Worm (Caenorhabditis elegans): ENCODE results near the gene Y6E2A.10.

The Y6E2A.10 gene

DNA sequence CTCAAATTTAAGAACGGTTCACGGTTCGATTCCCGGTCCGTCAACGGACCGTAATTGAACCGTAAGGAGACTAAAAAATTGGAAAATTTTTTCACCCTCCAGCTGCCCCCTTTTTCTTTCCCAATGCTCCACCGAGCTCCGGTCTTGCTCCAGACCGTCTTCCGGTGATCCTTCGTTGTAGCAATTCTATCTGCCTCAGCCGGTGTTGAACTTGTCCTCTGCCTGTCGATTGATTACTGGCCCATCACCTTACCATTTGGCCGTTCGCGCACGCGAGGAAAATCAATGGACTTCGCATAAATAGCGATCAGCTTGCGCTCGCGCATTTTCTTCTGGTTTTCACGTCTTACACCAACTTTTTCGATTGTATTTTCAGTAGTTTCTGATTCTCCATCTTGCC is 37.0 kb upstream of the Y6E2A.10 start (continued):
- TF ChIP-seq B0019.2 (GFP tag; conservative IDR thresholded peaks at IDR 0.05), result peak; percentile 53
- TF ChIP-seq dox-1 (GFP tag; IDR thresholded peaks at IDR 0.05), result peak; percentile 83
- TF ChIP-seq mcd-1 (GFP tag; IDR thresholded peaks at IDR 0.05), result peak; percentile 79
- TF ChIP-seq F37B4.10 (GFP tag; IDR thresholded peaks at IDR 0.05), result peak; percentile 89; the same call in 1 of the 2 replicates
- TF ChIP-seq attf-3 (GFP tag; conservative IDR thresholded peaks at IDR 0.05), result 0 out of 2 replicates have a peak, but pooled peaks have one; percentile 35
- peak; percentile 65 for TF ChIP-seq hmg-1.2 (GFP tag; IDR thresholded peaks at IDR 0.05)
- peak; percentile 95 for TF ChIP-seq egl-44 (GFP tag; IDR thresholded peaks at IDR 0.05)
- TF ChIP-seq lin-26 (GFP tag; IDR thresholded peaks at IDR 0.05), result peak; percentile 99
- TF ChIP-seq ceh-58 (GFP tag; IDR thresholded peaks at IDR 0.05), result peak; percentile 91
- peak; percentile 84 for TF ChIP-seq Y53G8AR.9 (GFP tag; conservative IDR thresholded peaks at IDR 0.05)
- peak; percentile 84; the same call in 1 of the 2 replicates for TF ChIP-seq bed-1 (GFP tag; IDR thresholded peaks at IDR 0.05)
- TF ChIP-seq attf-6 (GFP tag; IDR thresholded peaks at IDR 0.05), result peak; percentile 89
- peak; percentile 81 for TF ChIP-seq madf-3 (GFP tag; IDR thresholded peaks at IDR 0.05)
- peak; percentile 39 for TF ChIP-seq madf-8 (GFP tag; conservative IDR thresholded peaks at IDR 0.05)

DNA sequence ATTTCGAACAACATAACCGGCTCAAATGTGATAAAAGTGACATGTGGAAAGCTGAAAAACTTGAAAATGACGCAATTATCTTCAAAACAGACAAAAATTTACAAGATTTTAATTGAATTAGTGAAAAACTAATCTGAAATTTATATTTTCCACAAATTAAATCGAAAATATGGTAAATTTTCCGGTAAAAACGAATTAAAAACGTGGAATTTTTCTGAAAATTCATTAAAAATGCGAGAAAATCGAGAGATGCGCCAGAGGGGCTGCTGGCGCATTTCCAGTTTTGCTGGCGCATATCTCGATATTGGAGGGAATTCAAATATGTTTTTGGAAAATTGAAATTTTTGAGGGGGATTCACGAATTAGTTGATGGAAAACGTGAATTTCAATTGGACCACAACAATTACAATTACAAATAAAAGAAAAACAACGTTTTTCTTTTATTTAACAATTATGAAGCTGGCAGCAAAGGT is 35.8 kb upstream of the Y6E2A.10 start, which contains the start of the genes haf-3 and F57A10.2:
TSS of gene haf-3 (minus strand) at position 51 of the 473 bp plus-strand sequence.
TSS of gene F57A10.2 (plus strand) at position 454 of the 473 bp plus-strand sequence.
- TF ChIP-seq pbrm-1 (GFP tag; IDR thresholded peaks at IDR 0.05) (peak; percentile 92), aptf-2 (GFP tag; conservative IDR thresholded peaks at IDR 0.05) (no peak), B0019.2 (GFP tag; conservative IDR thresholded peaks at IDR 0.05) (no peak), T07F8.4 (tag; optimal IDR thresholded peaks at IDR 0.05) (no peak), Y56A3A.18 (GFP tag; IDR thresholded peaks at IDR 0.05) (peak; percentile 71), xnd-1 (tag; optimal IDR thresholded peaks at IDR 0.05) (peak; percentile 56), ceh-79 (tag; optimal IDR thresholded peaks at IDR 0.05) (no peak), nhr-179 (tag; optimal IDR thresholded peaks at IDR 0.05) (no peak), K11D2.4 (GFP tag; IDR thresholded peaks at IDR 0.05) (peak; percentile 81), ets-4 (GFP tag; optimal IDR thresholded peaks at IDR 0.05) (no peak), ceh-40 (GFP tag; IDR thresholded peaks at IDR 0.05) (no peak), attf-6 (GFP tag; IDR thresholded peaks at IDR 0.05) (peak; percentile 84), hlh-12 (tag; optimal IDR thresholded peaks at IDR 0.05) (no peak), rcor-1 (GFP tag; IDR thresholded peaks at IDR 0.05) (peak; percentile 90), ceh-100 (GFP tag; IDR thresholded peaks at IDR 0.05) (peak; percentile 86), lin-35 (GFP tag; optimal IDR thresholded peaks at IDR 0.05) (peak; percentile 81 to 97 (median 92)), madf-8 (GFP tag; conservative IDR thresholded peaks at IDR 0.05) (peak; percentile 62), nfyb-1 (GFP tag; IDR thresholded peaks at IDR 0.05) (peak; percentile 92), chd-7 (tag; optimal IDR thresholded peaks at IDR 0.05) (peak; percentile 38), lsy-27 (tag; optimal IDR thresholded peaks at IDR 0.05; ENCODE audit: borderline replicate concordance, insufficient read depth) (no peak), mxl-1 (tag; optimal IDR thresholded peaks at IDR 0.05) (no peak), dpff-1 (tag; optimal IDR thresholded peaks at IDR 0.05) (no peak), egrh-3 (GFP tag; IDR thresholded peaks at IDR 0.05) (no peak), cebp-1 (GFP tag; IDR thresholded peaks at IDR 0.05) (no peak), cebp-1 (tag; optimal IDR thresholded peaks at IDR 0.05) (peak; percentile 81), egl-44 (GFP tag; IDR thresholded peaks at IDR 0.05) (no peak), lin-40 (tag; optimal IDR thresholded peaks at IDR 0.05) (peak; percentile 93), snpc-4 (GFP tag; optimal IDR thresholded peaks at IDR 0.05) (peak; percentile 36), snpc-4 (tag; optimal IDR thresholded peaks at IDR 0.05) (peak; percentile 70 to 86 (median 81)), Y67H2A.10 (GFP tag; conservative IDR thresholded peaks at IDR 0.05) (no peak), dox-1 (GFP tag; IDR thresholded peaks at IDR 0.05) (peak; percentile 93), C06A6.2 (GFP tag; conservative IDR thresholded peaks at IDR 0.05) (peak; percentile 75), hmg-20 (GFP tag; IDR thresholded peaks at IDR 0.05) (peak; percentile 75; the same call in 1 of the 2 replicates), atf-7 (tag; optimal IDR thresholded peaks at IDR 0.05) (peak; percentile 55), sptf-2 (GFP tag; optimal IDR thresholded peaks at IDR 0.05) (no peak), ztf-6 (GFP tag; IDR thresholded peaks at IDR 0.05) (no peak), let-526 (GFP tag; IDR thresholded peaks at IDR 0.05) (0 out of 2 replicates have a peak, but pooled peaks have one; percentile 32), zfh-2 (GFP tag; conservative IDR thresholded peaks at IDR 0.05) (no peak)

Data from whole organism, young adult.